Fruit fly (Drosophila melanogaster): Measurements from ENCODE around the gene CHKov2.

The CHKov2 gene

DNA sequence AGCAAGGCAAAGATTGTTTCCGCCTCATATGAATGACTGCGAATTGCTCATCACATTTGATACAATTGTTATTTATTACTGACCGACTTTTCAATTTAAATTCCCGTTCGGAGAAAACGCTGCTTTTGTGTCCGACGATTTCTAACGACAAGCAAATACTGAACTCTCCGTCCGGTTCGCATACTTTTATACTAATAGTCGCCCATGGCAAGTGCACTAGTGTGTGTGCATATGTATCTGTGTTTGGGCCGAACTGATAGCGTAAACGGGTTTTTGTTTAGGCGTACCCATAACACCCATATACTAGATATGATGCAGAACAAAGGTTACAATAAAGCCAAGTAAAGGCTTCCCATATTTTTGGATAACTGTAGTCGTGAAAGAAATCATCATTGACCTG lies 22.8 kb downstream of the CHKov2 start, which contains the start of gene CG10550 (continued):
- TF ChIP-seq CG15514 (GFP tag; optimal IDR thresholded peaks at IDR 0.05) (no peak), Med (GFP tag) (peak; percentile 11), Trl (optimal IDR thresholded peaks at IDR 0.05) (no peak), Trl (GFP tag; optimal IDR thresholded peaks at IDR 0.05) (no peak), scrt (GFP tag; optimal IDR thresholded peaks at IDR 0.05) (no peak), D (optimal IDR thresholded peaks at IDR 0.05) (no peak), D (GFP tag; optimal IDR thresholded peaks at IDR 0.05) (no peak), CG12236 (GFP tag; optimal IDR thresholded peaks at IDR 0.05) (no peak), CG13894 (tag; optimal IDR thresholded peaks at IDR 0.05) (peak; percentile 37), otp (GFP tag; IDR thresholded peaks at IDR 0.05) (no peak), psq (GFP tag; optimal IDR thresholded peaks at IDR 0.05) (no peak), hkb (optimal IDR thresholded peaks at IDR 0.05) (no peak), hkb (GFP tag; IDR thresholded peaks at IDR 0.05) (no peak)

dm6 chr3R:25305822-25306544 lies 25.0 kb downstream of the CHKov2 start:
- no peak for TF ChIP-seq Hmx (GFP tag; optimal IDR thresholded peaks at IDR 0.05)
- TF ChIP-seq CG34376 (GFP tag; optimal IDR thresholded peaks at IDR 0.05): peak; percentile 48
- TF ChIP-seq BtbVII (GFP tag; optimal IDR thresholded peaks at IDR 0.05): peak; percentile 58
- no peak for TF ChIP-seq trh (GFP tag; optimal IDR thresholded peaks at IDR 0.05)
- peak; percentile 19 for TF ChIP-seq lab (GFP tag; optimal IDR thresholded peaks at IDR 0.05)
- TF ChIP-seq CG2712 (tag; optimal IDR thresholded peaks at IDR 0.05): no peak
- TF ChIP-seq Med (GFP tag): peak; percentile 63
- peak; percentile 99 for TF ChIP-seq exex (tag; optimal IDR thresholded peaks at IDR 0.05)
- no peak for TF ChIP-seq CG6791 (GFP tag; IDR thresholded peaks at IDR 0.05; ENCODE audit: partially characterized antibody)
- peak; percentile 40 for TF ChIP-seq grn (GFP tag; optimal IDR thresholded peaks at IDR 0.05)
- no peak for TF ChIP-seq CG12071 (GFP tag; optimal IDR thresholded peaks at IDR 0.05)
- TF ChIP-seq ab (GFP tag; optimal IDR thresholded peaks at IDR 0.05): no peak
- TF ChIP-seq hb (GFP tag; IDR thresholded peaks at IDR 0.05; ENCODE audit: partially characterized antibody): no peak
- TF ChIP-seq CG13624 (GFP tag; optimal IDR thresholded peaks at IDR 0.05): no peak
- TF ChIP-seq Taf1 (GFP tag; IDR thresholded peaks at IDR 0.05): no peak
- no peak for TF ChIP-seq CG6254 (GFP tag; optimal IDR thresholded peaks at IDR 0.05)
- no peak for TF ChIP-seq cwo (GFP tag; optimal IDR thresholded peaks at IDR 0.05)
- peak; percentile 74 for TF ChIP-seq sug (tag; optimal IDR thresholded peaks at IDR 0.05)
- TF ChIP-seq sd (tag; optimal IDR thresholded peaks at IDR 0.05): peak; percentile 70
- TF ChIP-seq sima (GFP tag; optimal IDR thresholded peaks at IDR 0.05): no peak
- TF ChIP-seq mirr (GFP tag; optimal IDR thresholded peaks at IDR 0.05): peak; percentile 40
- 0 out of 4 replicates have a peak, but pooled peaks have one; percentile 64 for TF ChIP-seq chinmo (GFP tag; IDR thresholded peaks at IDR 0.05; ENCODE audit: partially characterized antibody)
- no peak for TF ChIP-seq sob (GFP tag; IDR thresholded peaks at IDR 0.05)

DNA sequence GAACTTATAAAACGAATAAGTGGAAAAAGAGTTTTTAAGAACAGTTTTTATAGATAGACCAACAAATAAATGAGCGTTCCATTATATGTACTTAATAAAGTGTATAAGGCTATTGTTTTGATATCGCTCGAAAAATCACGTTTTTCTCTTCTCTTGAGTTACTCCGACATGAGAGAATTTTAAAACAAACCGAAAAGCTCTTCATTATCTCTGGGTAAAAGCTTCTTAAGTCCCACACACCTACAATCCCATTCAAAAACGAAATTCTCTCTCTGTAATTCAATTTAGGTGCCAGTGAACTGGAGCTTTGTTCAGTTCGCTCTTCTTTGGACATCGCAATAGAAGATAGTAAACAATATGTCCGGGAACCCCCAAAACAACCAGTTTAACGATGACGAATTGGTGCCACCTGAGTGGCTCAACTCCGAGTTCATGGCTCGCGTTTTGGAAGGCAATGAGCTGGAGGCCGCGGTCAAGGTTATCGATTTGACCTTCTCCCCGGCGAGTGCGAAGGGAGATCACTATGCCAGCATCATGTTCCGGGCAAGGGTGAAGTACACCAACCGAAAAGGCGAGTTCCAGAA lies 27.1 kb downstream of the CHKov2 start, which contains the start of gene CG31436:
Gene CG31436, plus strand, starts transcription at position 281 of the 584 bp plus-strand sequence.
- TF ChIP-seq exex (tag; optimal IDR thresholded peaks at IDR 0.05): peak; percentile 42
- no peak for TF ChIP-seq ssp (GFP tag; IDR thresholded peaks at IDR 0.05)
- TF ChIP-seq CG6654 (GFP tag; optimal IDR thresholded peaks at IDR 0.05): no peak
- TF ChIP-seq CG30431 (GFP tag; optimal IDR thresholded peaks at IDR 0.05): no peak
- TF ChIP-seq CG6175 (GFP tag; IDR thresholded peaks at IDR 0.05): no peak
- no peak for TF ChIP-seq CTCF (GFP tag; optimal IDR thresholded peaks at IDR 0.05)
- TF ChIP-seq CG6813 (GFP tag; optimal IDR thresholded peaks at IDR 0.05): no peak
- TF ChIP-seq mirr (GFP tag; optimal IDR thresholded peaks at IDR 0.05): peak; percentile 30
- TF ChIP-seq Drgx (GFP tag; IDR thresholded peaks at IDR 0.05): no peak
- TF ChIP-seq CkIIα-i1 (GFP tag; IDR thresholded peaks at IDR 0.05): no peak
- TF ChIP-seq Oaz (GFP tag; IDR thresholded peaks at IDR 0.05): no peak
- no peak for TF ChIP-seq vnd (GFP tag; IDR thresholded peaks at IDR 0.05; ENCODE audit: partially characterized antibody)
- TF ChIP-seq Fer1 (GFP tag; optimal IDR thresholded peaks at IDR 0.05): no peak
- peak; percentile 12 for TF ChIP-seq CG15514 (GFP tag; optimal IDR thresholded peaks at IDR 0.05)
- TF ChIP-seq klu (GFP tag; IDR thresholded peaks at IDR 0.05): no peak
- TF ChIP-seq crol (GFP tag; IDR thresholded peaks at IDR 0.05): no peak
- peak in 1 of 2 experiments; percentile 82 for TF ChIP-seq Hr78 (GFP tag; optimal IDR thresholded peaks at IDR 0.05)

Data from whole organism, embryonic.